Worm (Caenorhabditis elegans) whole organism, L3 larva: ENCODE results near the gene rhgf-1.

Experiments
- R02D3.7 ChIP-seq: fragments of 150-350 bp; optimal IDR thresholded peaks from 2 replicates; lab custom pipeline; 2014; ENCODE audit warnings: missing biosample characterization, missing genetic modification characterization
- ZK546.5 ChIP-seq: sonication (generic microtip); optimal IDR thresholded peaks from 2 replicates; lab custom pipeline; 2017; ENCODE audit warnings: missing biosample characterization, missing genetic modification characterization
- aly-2 ChIP-seq: fragments of 150-350 bp; optimal IDR thresholded peaks from 2 replicates; lab custom pipeline; 2014; ENCODE audit warnings: missing biosample characterization, missing genetic modification characterization
- ama-1 ChIP-seq: fragments of 150-350 bp; optimal IDR thresholded peaks from 2 replicates; lab custom pipeline; 2018
- ceh-28 ChIP-seq: fragments of 150-350 bp; optimal IDR thresholded peaks from 2 replicates; lab custom pipeline; 2014; ENCODE audit warnings: missing biosample characterization, missing genetic modification reagents, missing genetic modification characterization
- ceh-82 ChIP-seq: fragments of 150-350 bp; optimal IDR thresholded peaks from 2 replicates; lab custom pipeline; 2014; ENCODE audit warnings: missing biosample characterization, missing genetic modification characterization
- ceh-9 ChIP-seq: sonication (generic microtip); optimal IDR thresholded peaks from 2 replicates; lab custom pipeline; 2018; ENCODE audit warnings: missing biosample characterization, missing genetic modification characterization
- daf-12 ChIP-seq: fragments of 150-350 bp; optimal IDR thresholded peaks from 2 replicates; lab custom pipeline; 2014; ENCODE audit warnings: missing biosample characterization, missing genetic modification reagents, missing genetic modification characterization
- egl-27 ChIP-seq: sonication (generic microtip); optimal IDR thresholded peaks from 4 replicates; lab custom pipeline; 2017; ENCODE audit warnings: missing biosample characterization, missing genetic modification reagents, missing genetic modification characterization
- egl-5 ChIP-seq: fragments of 150-350 bp; optimal IDR thresholded peaks from 2 replicates; lab custom pipeline; 2017; ENCODE audit warnings: missing biosample characterization, missing genetic modification reagents, missing genetic modification characterization, inconsistent platforms
- elt-2 ChIP-seq: sonication (generic microtip); optimal IDR thresholded peaks from 2 replicates; lab custom pipeline; 2016; ENCODE audit warnings: missing genetic modification reagents, mild to moderate bottlenecking, missing genetic modification characterization, missing compliant biosample characterization
- elt-3 ChIP-seq, 3 experiments: fragments of 150-350 bp in 1 of 3; sonication (generic microtip) in 2 of 3; optimal IDR thresholded peaks; 2 replicates in 2 of 3; 4 replicates in 1 of 3; lab custom pipeline; 2014 to 2017; ENCODE audit warnings: missing biosample characterization in 3 of 3, missing genetic modification characterization in 3 of 3
- eor-1 ChIP-seq, 2 experiments: fragments of 150-350 bp; optimal IDR thresholded peaks; 2 replicates each; lab custom pipeline; 2014 to 2018; ENCODE audit warnings: missing biosample characterization in 2 of 2, missing genetic modification characterization in 2 of 2
- fkh-2 ChIP-seq: fragments of 150-350 bp; optimal IDR thresholded peaks from 2 replicates; lab custom pipeline; 2014; ENCODE audit warnings: missing biosample characterization, missing genetic modification reagents, missing genetic modification characterization
- fos-1 ChIP-seq: fragments of 150-350 bp; optimal IDR thresholded peaks from 2 replicates; lab custom pipeline; 2014; ENCODE audit warnings: missing biosample characterization, missing genetic modification characterization
- hmg-11 ChIP-seq: sonication (generic microtip); optimal IDR thresholded peaks from 2 replicates; lab custom pipeline; 2016; ENCODE audit warnings: missing genetic modification characterization, missing compliant biosample characterization
- jun-1 ChIP-seq: fragments of 150-350 bp; optimal IDR thresholded peaks from 2 replicates; lab custom pipeline; 2014; ENCODE audit warnings: missing biosample characterization, missing genetic modification reagents, missing genetic modification characterization
- lin-15B ChIP-seq: fragments of 150-350 bp; optimal IDR thresholded peaks from 2 replicates; lab custom pipeline; 2014; ENCODE audit warnings: missing biosample characterization, missing genetic modification characterization
- lin-39 ChIP-seq: fragments of 150-350 bp; optimal IDR thresholded peaks from 2 replicates; lab custom pipeline; 2018; ENCODE audit warnings: missing biosample characterization, missing genetic modification reagents, missing genetic modification characterization
- lsy-12 ChIP-seq: sonication (generic microtip); optimal IDR thresholded peaks from 2 replicates; lab custom pipeline; 2016; ENCODE audit warnings: mild to moderate bottlenecking, missing genetic modification characterization, missing compliant biosample characterization
- mdl-1 ChIP-seq: fragments of 150-350 bp; optimal IDR thresholded peaks from 2 replicates; lab custom pipeline; 2014; ENCODE audit warnings: missing biosample characterization, missing genetic modification characterization
- mml-1 ChIP-seq: fragments of 150-350 bp; sonication (generic microtip); optimal IDR thresholded peaks from 3 replicates; lab custom pipeline; 2014; ENCODE audit warnings: missing biosample characterization, missing genetic modification characterization
- nfya-1 ChIP-seq: sonication (generic microtip); optimal IDR thresholded peaks from 2 replicates; lab custom pipeline; 2017; ENCODE audit warnings: missing genetic modification characterization, mild to moderate bottlenecking, missing compliant biosample characterization, antibody characterized with exemption, moderate library complexity; ENCODE audit not compliant: insufficient read depth
- nhr-11 ChIP-seq: fragments of 150-350 bp; optimal IDR thresholded peaks from 2 replicates; lab custom pipeline; 2014; ENCODE audit warnings: missing biosample characterization, missing genetic modification characterization
- nhr-12 ChIP-seq: fragments of 150-350 bp; optimal IDR thresholded peaks from 2 replicates; lab custom pipeline; 2014; ENCODE audit warnings: missing biosample characterization, missing genetic modification characterization
- nhr-23 ChIP-seq: fragments of 150-350 bp; optimal IDR thresholded peaks from 2 replicates; lab custom pipeline; 2014; ENCODE audit warnings: missing biosample characterization, missing genetic modification reagents, missing genetic modification characterization
- nhr-237 ChIP-seq: fragments of 150-350 bp; optimal IDR thresholded peaks from 2 replicates; lab custom pipeline; 2014; ENCODE audit warnings: missing biosample characterization, missing genetic modification characterization
- nhr-25 ChIP-seq: sonication (generic microtip); optimal IDR thresholded peaks from 2 replicates; lab custom pipeline; 2017; ENCODE audit warnings: missing biosample characterization, missing genetic modification characterization
- nhr-43 ChIP-seq: sonication (generic microtip); optimal IDR thresholded peaks from 2 replicates; lab custom pipeline; 2016; ENCODE audit warnings: mild to moderate bottlenecking, missing genetic modification characterization, missing compliant biosample characterization; ENCODE audit not compliant: poor library complexity, severe bottlenecking
- nhr-67 ChIP-seq: fragments of 150-350 bp; optimal IDR thresholded peaks from 2 replicates; lab custom pipeline; 2014; ENCODE audit warnings: missing biosample characterization, missing genetic modification characterization
- nhr-76 ChIP-seq: fragments of 150-350 bp; sonication (generic microtip); optimal IDR thresholded peaks from 5 replicates; lab custom pipeline; 2014; ENCODE audit warnings: missing biosample characterization, missing genetic modification characterization
- pha-4 ChIP-seq: fragments of 150-350 bp; optimal IDR thresholded peaks from 2 replicates; lab custom pipeline; 2014; ENCODE audit warnings: missing biosample characterization, missing genetic modification reagents, missing genetic modification characterization
- pqm-1 ChIP-seq: fragments of 150-350 bp; optimal IDR thresholded peaks from 2 replicates; lab custom pipeline; 2017; ENCODE audit warnings: missing biosample characterization, missing genetic modification characterization, inconsistent platforms
- sea-2 ChIP-seq: fragments of 150-350 bp; sonication (generic microtip); optimal IDR thresholded peaks from 4 replicates; lab custom pipeline; 2014; ENCODE audit warnings: missing biosample characterization, missing genetic modification reagents, missing genetic modification characterization
- snpc-4 ChIP-seq: fragments of 150-350 bp; optimal IDR thresholded peaks from 2 replicates; lab custom pipeline; 2014; ENCODE audit warnings: missing biosample characterization, missing genetic modification characterization
- tbx-2 ChIP-seq: sonication (generic microtip); optimal IDR thresholded peaks from 2 replicates; lab custom pipeline; 2016; ENCODE audit warnings: mild to moderate bottlenecking, missing genetic modification characterization, missing compliant biosample characterization
- unc-39 ChIP-seq: sonication (generic microtip); optimal IDR thresholded peaks from 4 replicates; lab custom pipeline; 2017; ENCODE audit warnings: missing biosample characterization, missing genetic modification characterization
- unc-62 ChIP-seq: fragments of 150-350 bp; sonication (generic microtip); optimal IDR thresholded peaks from 4 replicates; lab custom pipeline; 2014; ENCODE audit warnings: missing biosample characterization, missing genetic modification reagents, missing genetic modification characterization
- zag-1 ChIP-seq: fragments of 150-350 bp; optimal IDR thresholded peaks from 2 replicates; lab custom pipeline; 2014; ENCODE audit warnings: missing biosample characterization, missing genetic modification characterization
- ztf-11 ChIP-seq: fragments of 150-350 bp; optimal IDR thresholded peaks from 2 replicates; lab custom pipeline; 2014; ENCODE audit warnings: missing biosample characterization, missing genetic modification characterization
- ztf-4 ChIP-seq: fragments of 150-350 bp; optimal IDR thresholded peaks from 2 replicates; lab custom pipeline; 2014; ENCODE audit warnings: missing biosample characterization, missing genetic modification characterization

Gene rhgf-1

ce11 chrX:10686487-10686886, 25.2 kb downstream of the rhgf-1 start:
- TF ChIP-seq R02D3.7 (tag; lab: Kevin White, UChicago) = no peak
- TF ChIP-seq nhr-43 = peak; percentile 13
- no peak for TF ChIP-seq aly-2 (tag; lab: Kevin White, UChicago)
- peak; percentile 45 for TF ChIP-seq jun-1 (tag; lab: Kevin White, UChicago)
- TF ChIP-seq fkh-2 = no peak
- no peak for TF ChIP-seq lin-39
- TF ChIP-seq ama-1 = no peak
- peak; percentile 54 for TF ChIP-seq nhr-25 (tag; lab: Kevin White, UChicago)
- TF ChIP-seq ceh-28 = peak; percentile 3
- TF ChIP-seq nhr-23 (tag; lab: Kevin White, UChicago) = peak; percentile 69
- peak; percentile 31 for TF ChIP-seq lsy-12
- no peak for TF ChIP-seq nhr-12 (tag; lab: Kevin White, UChicago)

ce11 chrX:10684533-10684932, 27.1 kb downstream of the rhgf-1 start:
- TF ChIP-seq mml-1 (tag; lab: Kevin White, UChicago) (no peak), snpc-4 (tag; lab: Kevin White, UChicago) (peak; percentile 55), lsy-12 (peak; percentile 45), elt-2 (tag; lab: Kevin White, UChicago) (peak; percentile 54), nhr-25 (tag; lab: Kevin White, UChicago) (peak; percentile 85), ztf-11 (tag; lab: Kevin White, UChicago) (no peak), pha-4 (peak; percentile 66), R02D3.7 (tag; lab: Kevin White, UChicago) (no peak), egl-27 (no peak), nfya-1 (tag; lab: Kevin White, UChicago) (peak; percentile 55), lin-39 (peak; percentile 41), pqm-1 (tag; lab: Kevin White, UChicago) (peak; percentile 47), unc-62 (peak; percentile 49), lin-15B (tag; lab: Kevin White, UChicago) (no peak), hmg-11 (tag; lab: Kevin White, UChicago) (peak; percentile 38), nhr-67 (tag; lab: Kevin White, UChicago) (no peak), daf-12 (tag; lab: Kevin White, UChicago) (no peak), elt-3 (tag; optimal IDR thresholded peaks at IDR 0.05; lab: Kevin White, UChicago) (peak in 1 of 3 experiments; percentile 10), unc-39 (tag; lab: Kevin White, UChicago) (no peak), nhr-43 (peak; percentile 45), jun-1 (tag; lab: Kevin White, UChicago) (peak; percentile 18), eor-1 (tag; optimal IDR thresholded peaks at IDR 0.05; lab: Kevin White, UChicago) (no peak), sea-2 (GFP tag; lab: Kevin White, UChicago) (no peak), ceh-9 (tag; lab: Kevin White, UChicago) (no peak), tbx-2 (tag; lab: Kevin White, UChicago) (no peak), ZK546.5 (tag; lab: Kevin White, UChicago) (no peak), egl-5 (tag; lab: Kevin White, UChicago) (peak; percentile 94), ceh-28 (peak; percentile 89), ztf-4 (no peak), nhr-11 (no peak), nhr-76 (no peak), nhr-237 (tag; lab: Kevin White, UChicago) (no peak), nhr-23 (tag; lab: Kevin White, UChicago) (peak; percentile 83), ceh-82 (no peak), mdl-1 (tag; lab: Kevin White, UChicago) (peak; percentile 1)

- no peak for TF ChIP-seq ama-1
- no peak for TF ChIP-seq lin-15B (tag; lab: Kevin White, UChicago)
- no peak for TF ChIP-seq mml-1 (tag; lab: Kevin White, UChicago)
- TF ChIP-seq fos-1 = no peak
- no peak for TF ChIP-seq ceh-28
- TF ChIP-seq ztf-11 (tag; lab: Kevin White, UChicago) = no peak
- no peak for TF ChIP-seq lsy-12
- TF ChIP-seq zag-1 (tag; lab: Kevin White, UChicago) = no peak
- TF ChIP-seq jun-1 (tag; lab: Kevin White, UChicago) = no peak
- TF ChIP-seq lin-39 = no peak
- no peak for TF ChIP-seq egl-5 (tag; lab: Kevin White, UChicago)
Observed at ce11 chrX:10681698-10682097, 30.0 kb downstream of the rhgf-1 start, which contains the start of gene phf-31. Gene phf-31 (plus strand): TSS chrX:10681998.
